Worm (Caenorhabditis elegans): ENCODE data around the gene nlp-11.

- TF ChIP-seq ztf-29 (GFP tag; IDR thresholded peaks at IDR 0.05) (no peak), flt-1 (GFP tag; IDR thresholded peaks at IDR 0.05) (no peak), T22C8.4 (GFP tag; IDR thresholded peaks at IDR 0.05) (no peak), tab-1 (GFP tag; IDR thresholded peaks at IDR 0.05) (no peak), med-1 (GFP tag; optimal IDR thresholded peaks at IDR 0.05; ENCODE audit: insufficient read depth) (no peak), ztf-23 (GFP tag; IDR thresholded peaks at IDR 0.05) (no peak), klf-2 (GFP tag; conservative IDR thresholded peaks at IDR 0.05) (no peak)
Observed at ce11 chrII:9677470-9677869, 14.3 kb downstream of the nlp-11 start.
